Fruit fly (Drosophila melanogaster) whole organism, embryonic: Measurements from ENCODE around the gene Cip4.

Source experiments
- Ada2b ChIP-seq: fragments of 200-800 bp; sonication (Bioruptor generic); IDR thresholded peaks from 2 replicates; pipeline ENCODE4 v1.3.6; 2022; ENCODE audit warnings: missing biosample characterization, missing genetic modification characterization
- Adf1 ChIP-seq: fragments of 200-800 bp; sonication (Bioruptor generic); IDR thresholded peaks from 2 replicates; pipeline ENCODE4 v1.3.6; 2022; ENCODE audit warnings: missing biosample characterization, missing genetic modification characterization
- CG10565 ChIP-seq: fragments of 200-800 bp; sonication (Bioruptor generic); optimal IDR thresholded peaks from 3 replicates; lab custom pipeline; 2016; ENCODE audit warnings: missing biosample characterization, mild to moderate bottlenecking, missing genetic modification characterization
- CG11560 ChIP-seq: fragments of 200-800 bp; sonication (Bioruptor generic); IDR thresholded peaks from 3 replicates; pipeline ENCODE4 v1.3.6; 2022; ENCODE audit warnings: missing biosample characterization, missing genetic modification characterization
- CG12155 ChIP-seq: fragments of 200-800 bp; sonication (Bioruptor generic); optimal IDR thresholded peaks from 3 replicates; lab custom pipeline; 2016; ENCODE audit warnings: missing biosample characterization, missing genetic modification characterization
- CG13624 ChIP-seq: fragments of 200-800 bp; sonication (Bioruptor generic); optimal IDR thresholded peaks from 2 replicates; lab custom pipeline; 2016; ENCODE audit warnings: missing biosample characterization, missing genetic modification characterization
- CG14014 ChIP-seq: fragments of 200-800 bp; sonication (Bioruptor generic); IDR thresholded peaks from 2 replicates; pipeline ENCODE4 v1.3.6; 2022; ENCODE audit warnings: missing biosample characterization, missing genetic modification characterization
- CG14050 ChIP-seq: fragments of 200-800 bp; sonication (Bioruptor generic); IDR thresholded peaks from 3 replicates; pipeline ENCODE4 v1.3.6; 2022; ENCODE audit warnings: missing biosample characterization, missing genetic modification characterization
- CG15011 ChIP-seq: fragments of 200-800 bp; sonication (Bioruptor generic); optimal IDR thresholded peaks from 3 replicates; lab custom pipeline; 2018; ENCODE audit warnings: missing biosample characterization, mild to moderate bottlenecking, missing genetic modification characterization
- CG15514 ChIP-seq: fragments of 200-800 bp; sonication (Bioruptor generic); optimal IDR thresholded peaks from 3 replicates; lab custom pipeline; 2017; ENCODE audit warnings: missing biosample characterization, missing genetic modification characterization, mild to moderate bottlenecking, moderate library complexity, missing genetic modification reagents
- CG1647 ChIP-seq: fragments of 200-800 bp; sonication (Bioruptor generic); optimal IDR thresholded peaks from 3 replicates; lab custom pipeline; 2016; ENCODE audit warnings: missing biosample characterization, missing genetic modification characterization
- CG16813 ChIP-seq: fragments of 200-800 bp; sonication (Bioruptor generic); IDR thresholded peaks from 3 replicates; pipeline ENCODE4 v1.3.6; 2022; ENCODE audit warnings: missing biosample characterization, missing genetic modification characterization; ENCODE audit not compliant: partially characterized antibody
- CG1792 ChIP-seq: fragments of 200-800 bp; sonication (Bioruptor generic); optimal IDR thresholded peaks from 2 replicates; lab custom pipeline; 2016; ENCODE audit warnings: missing biosample characterization, missing genetic modification characterization
- CG18011 ChIP-seq: fragments of 200-800 bp; sonication (Bioruptor generic); optimal IDR thresholded peaks from 2 replicates; lab custom pipeline; 2017; ENCODE audit warnings: missing biosample characterization, missing genetic modification characterization, mild to moderate bottlenecking, moderate library complexity, missing genotype
- CG1832 ChIP-seq: fragments of 200-800 bp; sonication (Bioruptor generic); optimal IDR thresholded peaks from 2 replicates; lab custom pipeline; 2017; ENCODE audit warnings: missing biosample characterization, mild to moderate bottlenecking, missing genetic modification characterization, inconsistent platforms
- CG30403 ChIP-seq: fragments of 200-800 bp; sonication (Bioruptor generic); optimal IDR thresholded peaks from 3 replicates; lab custom pipeline; 2016; ENCODE audit warnings: missing biosample characterization, missing genetic modification characterization
- CG32767 ChIP-seq: fragments of 200-800 bp; sonication (Bioruptor generic); IDR thresholded peaks from 2 replicates; pipeline ENCODE4 v1.3.6; 2022; ENCODE audit warnings: missing biosample characterization, missing genetic modification characterization
- CG34224 ChIP-seq: fragments of 200-800 bp; sonication (Bioruptor generic); IDR thresholded peaks from 3 replicates; pipeline ENCODE4 v1.3.6; 2022; ENCODE audit warnings: missing biosample characterization, missing genetic modification characterization; ENCODE audit not compliant: partially characterized antibody
- CG34422 ChIP-seq: fragments of 200-800 bp; sonication (Bioruptor generic); IDR thresholded peaks from 3 replicates; pipeline ENCODE4 v1.3.6; 2022; ENCODE audit warnings: missing biosample characterization, missing genetic modification characterization
- CG4854 ChIP-seq: fragments of 200-800 bp; sonication (Bioruptor generic); optimal IDR thresholded peaks from 2 replicates; lab custom pipeline; 2016; ENCODE audit warnings: missing biosample characterization, missing genetic modification characterization, inconsistent platforms
- CG6272 ChIP-seq: fragments of 200-800 bp; sonication (Bioruptor generic); IDR thresholded peaks from 2 replicates; pipeline ENCODE4 v1.3.6; 2022; ENCODE audit warnings: missing biosample characterization, missing genetic modification characterization
- CG6854 ChIP-seq: fragments of 200-800 bp; sonication (Bioruptor generic); optimal IDR thresholded peaks from 3 replicates; lab custom pipeline; 2017; ENCODE audit warnings: missing biosample characterization, mild to moderate bottlenecking, missing genetic modification characterization
- CG7928 ChIP-seq: fragments of 200-800 bp; sonication (Bioruptor generic); optimal IDR thresholded peaks from 2 replicates; lab custom pipeline; 2017; ENCODE audit warnings: missing biosample characterization, mild to moderate bottlenecking, missing genetic modification characterization
- CG9609 ChIP-seq: fragments of 200-800 bp; sonication (Bioruptor generic); optimal IDR thresholded peaks from 3 replicates; lab custom pipeline; 2016; ENCODE audit warnings: missing biosample characterization, missing genetic modification characterization
- Dfd ChIP-seq, 2 experiments: fragments of >200 bp; optimal IDR thresholded peaks; 2 replicates each; lab custom pipeline; 2017; ENCODE audit warnings: missing biosample characterization in 2 of 2, missing genetic modification characterization in 2 of 2
- Gug ChIP-seq: fragments of 200-800 bp; sonication (Bioruptor generic); IDR thresholded peaks from 4 replicates; pipeline ENCODE4 v1.3.6; 2022; ENCODE audit warnings: missing biosample characterization, missing genetic modification characterization
- H15 ChIP-seq: fragments of 200-800 bp; sonication (Bioruptor generic); IDR thresholded peaks from 3 replicates; pipeline ENCODE4 v1.3.6; 2022; ENCODE audit warnings: missing biosample characterization, missing genetic modification characterization
- HLHmδ ChIP-seq: fragments of 200-800 bp; sonication (Bioruptor generic); optimal IDR thresholded peaks from 2 replicates; lab custom pipeline; 2018; ENCODE audit warnings: missing biosample characterization, mild to moderate bottlenecking, missing genetic modification characterization, moderate library complexity
- Hand ChIP-seq: fragments of 200-800 bp; sonication (Bioruptor generic); optimal IDR thresholded peaks from 2 replicates; lab custom pipeline; 2017; ENCODE audit warnings: mild to moderate bottlenecking, missing biosample characterization, missing genetic modification reagents, missing genetic modification characterization
- Hey ChIP-seq: fragments of 200-800 bp; sonication (Bioruptor generic); optimal IDR thresholded peaks from 3 replicates; lab custom pipeline; 2018; ENCODE audit warnings: missing biosample characterization, mild to moderate bottlenecking, missing genetic modification characterization
- Hmr ChIP-seq: fragments of 200-800 bp; sonication (Bioruptor generic); optimal IDR thresholded peaks from 3 replicates; lab custom pipeline; 2017; ENCODE audit warnings: mild to moderate bottlenecking, missing biosample characterization, missing genetic modification reagents, missing genetic modification characterization
- Hmx ChIP-seq: fragments of 200-800 bp; sonication (Bioruptor generic); optimal IDR thresholded peaks from 2 replicates; lab custom pipeline; 2016; ENCODE audit warnings: missing biosample characterization, missing genetic modification characterization
- Lim3 ChIP-seq: fragments of 200-800 bp; sonication (Bioruptor generic); IDR thresholded peaks from 2 replicates; pipeline ENCODE4 v1.3.6; 2022; ENCODE audit warnings: missing biosample characterization, missing genetic modification characterization
- Mrtf ChIP-seq: fragments of 200-800 bp; sonication (Bioruptor generic); IDR thresholded peaks from 3 replicates; pipeline ENCODE4 v1.3.6; 2022; ENCODE audit warnings: missing biosample characterization, missing genetic modification characterization
- Neu2 ChIP-seq: fragments of 200-800 bp; sonication (Bioruptor generic); optimal IDR thresholded peaks from 3 replicates; lab custom pipeline; 2016; ENCODE audit warnings: missing biosample characterization, missing genetic modification characterization, borderline replicate concordance
- NfI ChIP-seq: fragments of 200-800 bp; sonication (Bioruptor generic); optimal IDR thresholded peaks from 3 replicates; lab custom pipeline; 2018; ENCODE audit warnings: missing biosample characterization, mild to moderate bottlenecking, missing genetic modification characterization, moderate library complexity
- Vsx1 ChIP-seq: fragments of 200-800 bp; sonication (Bioruptor generic); optimal IDR thresholded peaks from 2 replicates; lab custom pipeline; 2017; ENCODE audit warnings: missing biosample characterization, mild to moderate bottlenecking, missing genetic modification characterization, missing genetic modification reagents
- croc ChIP-seq: fragments of 200-800 bp; sonication (Bioruptor generic); conservative IDR thresholded peaks from 3 replicates; pipeline ENCODE4 v1.3.6; 2022; ENCODE audit warnings: missing biosample characterization, missing genetic modification characterization
- da ChIP-seq: fragments of 200-800 bp; sonication (Bioruptor generic); optimal IDR thresholded peaks from 2 replicates; lab custom pipeline; 2016; ENCODE audit warnings: missing biosample characterization, missing genetic modification characterization
- dimm ChIP-seq: fragments of 200-800 bp; sonication (Bioruptor generic); IDR thresholded peaks from 2 replicates; pipeline ENCODE4 v1.3.6; 2022; ENCODE audit warnings: missing biosample characterization, missing genetic modification characterization
- dmrt11E ChIP-seq: fragments of 200-800 bp; sonication (Bioruptor generic); optimal IDR thresholded peaks from 3 replicates; lab custom pipeline; 2018; ENCODE audit warnings: missing biosample characterization, mild to moderate bottlenecking, missing genetic modification characterization, moderate library complexity
- en ChIP-seq: fragments of 200-800 bp; sonication (Bioruptor generic); optimal IDR thresholded peaks from 2 replicates; lab custom pipeline; 2016; ENCODE audit warnings: missing biosample characterization, missing genetic modification characterization
- fd3F ChIP-seq: fragments of 200-800 bp; sonication (Bioruptor generic); optimal IDR thresholded peaks from 2 replicates; lab custom pipeline; 2018; ENCODE audit warnings: missing biosample characterization, mild to moderate bottlenecking, missing genetic modification characterization, moderate library complexity
- pros ChIP-seq: fragments of 200-800 bp; sonication (Bioruptor generic); optimal IDR thresholded peaks from 3 replicates; lab custom pipeline; 2019; ENCODE audit warnings: missing biosample characterization, mild to moderate bottlenecking, missing genetic modification characterization, moderate library complexity
- psq ChIP-seq: fragments of 200-800 bp; sonication (Bioruptor generic); optimal IDR thresholded peaks from 2 replicates; lab custom pipeline; 2017; ENCODE audit warnings: missing biosample characterization, missing genetic modification characterization
- pzg ChIP-seq: fragments of 200-800 bp; sonication (Bioruptor generic); optimal IDR thresholded peaks from 3 replicates; lab custom pipeline; 2018; ENCODE audit warnings: missing biosample characterization, mild to moderate bottlenecking, missing genetic modification characterization, moderate library complexity
- sens-2 ChIP-seq: fragments of 200-800 bp; sonication (Bioruptor generic); IDR thresholded peaks from 2 replicates; pipeline ENCODE4 v1.3.6; 2022; ENCODE audit warnings: missing biosample characterization, missing genetic modification characterization
- sqz ChIP-seq: fragments of 200-800 bp; sonication (Bioruptor generic); optimal IDR thresholded peaks from 3 replicates; lab custom pipeline; 2018; ENCODE audit warnings: missing biosample characterization, mild to moderate bottlenecking, missing genetic modification characterization
- tgo ChIP-seq: fragments of 200-800 bp; sonication (Bioruptor generic); IDR thresholded peaks from 3 replicates; pipeline ENCODE4 v1.3.6; 2022; ENCODE audit warnings: missing biosample characterization, missing genetic modification characterization
- trem ChIP-seq: fragments of 200-800 bp; optimal IDR thresholded peaks from 3 replicates; lab custom pipeline; 2019; ENCODE audit warnings: missing biosample characterization, mild to moderate bottlenecking, missing genetic modification characterization, moderate library complexity
- wek ChIP-seq: fragments of 200-800 bp; sonication (Bioruptor generic); optimal IDR thresholded peaks from 3 replicates; lab custom pipeline; 2018; ENCODE audit warnings: missing biosample characterization, mild to moderate bottlenecking, missing genetic modification characterization, moderate library complexity

Gene Cip4

DNA sequence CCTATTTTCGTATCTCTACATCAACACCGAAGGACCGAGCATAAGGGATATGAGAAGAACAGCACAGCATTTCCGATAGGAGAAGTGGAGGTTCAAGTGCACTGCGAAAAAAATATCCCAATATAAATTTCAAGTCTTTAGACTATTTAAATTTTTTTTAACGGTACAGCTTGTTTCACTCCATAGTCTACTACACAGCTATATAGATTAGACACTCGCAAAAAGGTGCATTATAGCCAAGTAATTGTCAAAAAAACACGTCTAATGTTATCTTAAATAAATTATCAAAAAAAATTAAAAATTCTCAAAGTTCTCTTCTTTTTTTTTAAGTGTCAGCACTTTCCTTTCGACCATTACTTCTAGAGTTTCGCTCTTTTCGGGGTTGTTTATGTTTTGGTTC lies 15.0 kb upstream of the Cip4 start (continued):
- TF ChIP-seq Hmr (GFP tag; lab: Kevin White, UChicago) (peak; percentile 68), H15 (no peak), CG15514 (GFP tag; lab: Kevin White, UChicago) (peak; percentile 30), dmrt11E (tag; lab: Kevin White, UChicago) (no peak), en (GFP tag; lab: Kevin White, UChicago) (no peak), CG1647 (no peak), pros (GFP tag; lab: Kevin White, UChicago) (no peak), da (GFP tag; lab: Kevin White, UChicago) (no peak), HLHmδ (GFP tag; lab: Kevin White, UChicago) (no peak), dimm (GFP tag; lab: Robert Waterston, UW) (no peak), CG32767 (GFP tag; lab: Robert Waterston, UW) (0 out of 2 replicates have a peak, but pooled peaks have one; percentile 21), CG13624 (GFP tag; lab: Kevin White, UChicago) (peak; percentile 49), sqz (GFP tag; lab: Kevin White, UChicago) (no peak), CG16813 (GFP tag; lab: Robert Waterston, UW) (no peak), CG11560 (no peak), croc (GFP tag; lab: Robert Waterston, UW) (peak; percentile 18; the same call in 1 of the 3 replicates), CG9609 (GFP tag; lab: Kevin White, UChicago) (peak; percentile 19), Ada2b (peak; percentile 64), wek (GFP tag; lab: Kevin White, UChicago) (no peak), Vsx1 (no peak), CG6272 (GFP tag; lab: Robert Waterston, UW) (no peak), Adf1 (GFP tag; lab: Robert Waterston, UW) (no peak), Dfd (GFP tag; optimal IDR thresholded peaks at IDR 0.05; lab: Kevin White, UChicago) (no peak), CG34422 (peak; percentile 57; the same call in 2 of the 3 replicates), NfI (GFP tag; lab: Kevin White, UChicago) (peak; percentile 67), Lim3 (GFP tag; lab: Robert Waterston, UW) (no peak), Gug (GFP tag; lab: Robert Waterston, UW) (peak; percentile 30; the same call in 1 of the 4 replicates), CG4854 (GFP tag; lab: Kevin White, UChicago) (no peak), pzg (GFP tag; lab: Kevin White, UChicago) (no peak), CG14014 (GFP tag; lab: Robert Waterston, UW) (peak; percentile 67), CG14050 (no peak), CG1792 (GFP tag; lab: Kevin White, UChicago) (no peak), fd3F (peak; percentile 55), CG1832 (GFP tag; lab: Kevin White, UChicago) (no peak), CG30403 (GFP tag; lab: Kevin White, UChicago) (peak; percentile 39), tgo (GFP tag; lab: Robert Waterston, UW) (peak; percentile 53; the same call in 2 of the 3 replicates), CG6854 (peak; percentile 42), CG7928 (GFP tag; lab: Kevin White, UChicago) (no peak), CG34224 (no peak), Mrtf (peak; percentile 55; the same call in 1 of the 3 replicates), CG12155 (GFP tag; lab: Kevin White, UChicago) (peak; percentile 35), Neu2 (GFP tag; lab: Kevin White, UChicago) (no peak), CG15011 (GFP tag; lab: Kevin White, UChicago) (peak; percentile 11), Hey (tag; lab: Kevin White, UChicago) (no peak), Hand (GFP tag; lab: Kevin White, UChicago) (peak; percentile 82), CG10565 (GFP tag; lab: Kevin White, UChicago) (no peak), trem (no peak), sens-2 (GFP tag; lab: Robert Waterston, UW) (0 out of 2 replicates have a peak, but pooled peaks have one; percentile 27), CG18011 (GFP tag; lab: Kevin White, UChicago) (no peak), Hmx (GFP tag; lab: Kevin White, UChicago) (no peak), psq (peak; percentile 60)
